Fruit fly (Drosophila melanogaster): ENCODE results near the gene Cpr67B.

Gene Cpr67B

DNA sequence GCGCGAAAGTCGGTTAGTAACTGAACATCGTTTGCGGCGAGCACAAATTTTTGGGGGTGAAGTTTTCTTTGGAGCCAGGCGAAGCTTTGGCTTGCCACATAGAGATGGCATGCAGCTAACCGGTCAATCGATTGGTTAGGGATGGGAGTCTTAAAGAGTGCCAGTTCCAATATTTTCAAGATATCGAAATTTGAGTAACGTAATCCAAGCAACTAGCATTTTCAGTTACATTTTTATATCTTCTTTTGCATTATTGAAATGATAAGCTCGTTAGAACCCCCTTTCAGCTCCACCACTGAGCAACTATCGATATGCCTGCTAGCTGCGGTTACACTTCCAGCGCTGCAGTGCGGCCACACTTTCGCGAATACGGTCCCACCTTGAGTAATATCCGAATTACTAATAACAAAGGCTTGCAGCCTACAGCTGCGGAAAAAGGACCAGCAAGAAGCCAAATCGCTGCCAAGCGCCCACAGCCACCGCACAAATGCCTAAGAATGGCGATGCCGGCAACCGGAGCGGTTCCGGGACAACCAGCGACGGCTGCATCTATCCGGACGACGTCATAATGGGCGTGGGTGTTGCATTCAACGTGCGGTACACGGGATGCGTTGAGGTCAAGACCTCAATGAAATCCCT, 22.2 kb downstream of the Cpr67B start, which contains the start of the genes Atat and Shc (continued):
- TF ChIP-seq phol (tag; optimal IDR thresholded peaks at IDR 0.05): peak; percentile 99
- no peak for TF ChIP-seq Hr39 (optimal IDR thresholded peaks at IDR 0.05)
- TF ChIP-seq CG3995 (GFP tag; optimal IDR thresholded peaks at IDR 0.05): peak; percentile 88
- TF ChIP-seq CG5180 (GFP tag; optimal IDR thresholded peaks at IDR 0.05): peak; percentile 83
- TF ChIP-seq gsb (GFP tag; IDR thresholded peaks at IDR 0.05): peak; percentile 99
- peak; percentile 99 for TF ChIP-seq ERR (GFP tag; optimal IDR thresholded peaks at IDR 0.05)
- peak; percentile 98 for TF ChIP-seq CG31224 (GFP tag; IDR thresholded peaks at IDR 0.05)
- TF ChIP-seq CG4404 (GFP tag; IDR thresholded peaks at IDR 0.05): peak; percentile 100
- TF ChIP-seq CG14667 (GFP tag; IDR thresholded peaks at IDR 0.05): peak; percentile 100
- peak; percentile 99 for TF ChIP-seq H2.0 (GFP tag; IDR thresholded peaks at IDR 0.05)
- peak; percentile 92 for TF ChIP-seq Asciz (GFP tag; optimal IDR thresholded peaks at IDR 0.05)
- TF ChIP-seq nerfin-2 (GFP tag; IDR thresholded peaks at IDR 0.05; ENCODE audit: partially characterized antibody): peak; percentile 77
- TF ChIP-seq CG13775 (GFP tag; optimal IDR thresholded peaks at IDR 0.05): peak; percentile 99
- peak; percentile 99 for TF ChIP-seq repo (GFP tag; optimal IDR thresholded peaks at IDR 0.05)
- peak; percentile 100 for TF ChIP-seq CG14441 (GFP tag; IDR thresholded peaks at IDR 0.05)
- TF ChIP-seq jigr1 (GFP tag; IDR thresholded peaks at IDR 0.05): peak; percentile 100
- peak; percentile 96 for TF ChIP-seq CG3163 (GFP tag; optimal IDR thresholded peaks at IDR 0.05)
- TF ChIP-seq ranshi (GFP tag; IDR thresholded peaks at IDR 0.05): peak; percentile 100
- peak; percentile 100 for TF ChIP-seq Ptx1 (GFP tag; IDR thresholded peaks at IDR 0.05)
- TF ChIP-seq tll (GFP tag; optimal IDR thresholded peaks at IDR 0.05): peak; percentile 50 to 94
- TF ChIP-seq slp2 (GFP tag; optimal IDR thresholded peaks at IDR 0.05): peak; percentile 99
- TF ChIP-seq insv (GFP tag; optimal IDR thresholded peaks at IDR 0.05): peak; percentile 16 to 80
- peak; percentile 99 for TF ChIP-seq az2 (GFP tag; optimal IDR thresholded peaks at IDR 0.05)
- TF ChIP-seq CG11085 (GFP tag; IDR thresholded peaks at IDR 0.05): peak; percentile 100
- TF ChIP-seq HLH54F (GFP tag; optimal IDR thresholded peaks at IDR 0.05): peak; percentile 100
- TF ChIP-seq Sin3A (optimal IDR thresholded peaks at IDR 0.05): peak; percentile 100
- peak; percentile 84 for TF ChIP-seq Deaf1 (tag; optimal IDR thresholded peaks at IDR 0.05)
- TF ChIP-seq otp (GFP tag; IDR thresholded peaks at IDR 0.05): peak; percentile 99
- peak; percentile 100 for TF ChIP-seq dysf (GFP tag; IDR thresholded peaks at IDR 0.05)
- TF ChIP-seq Dref (GFP tag; IDR thresholded peaks at IDR 0.05): peak; percentile 87
- peak; percentile 93 for TF ChIP-seq CG2116 (GFP tag; optimal IDR thresholded peaks at IDR 0.05)
- peak; percentile 98 for TF ChIP-seq CG16779 (GFP tag; IDR thresholded peaks at IDR 0.05)
- peak; percentile 99 for TF ChIP-seq Max (GFP tag; optimal IDR thresholded peaks at IDR 0.05)
- TF ChIP-seq aop (GFP tag; IDR thresholded peaks at IDR 0.05): peak; percentile 98
- TF ChIP-seq Hmr (GFP tag; optimal IDR thresholded peaks at IDR 0.05): peak; percentile 99
- TF ChIP-seq CG12391 (tag; optimal IDR thresholded peaks at IDR 0.05): peak; percentile 99
- TF ChIP-seq CG31365 (tag; optimal IDR thresholded peaks at IDR 0.05): peak; percentile 87
- TF ChIP-seq CG1792 (GFP tag; optimal IDR thresholded peaks at IDR 0.05): peak; percentile 99
- TF ChIP-seq Hr3 (GFP tag; optimal IDR thresholded peaks at IDR 0.05): peak; percentile 100
- TF ChIP-seq CG15696 (tag; optimal IDR thresholded peaks at IDR 0.05): peak; percentile 99
- peak; percentile 100 for TF ChIP-seq CG32772 (GFP tag; IDR thresholded peaks at IDR 0.05)
- peak; percentile 99 for TF ChIP-seq CG6689 (GFP tag; IDR thresholded peaks at IDR 0.05)
- TF ChIP-seq CG7271 (tag; optimal IDR thresholded peaks at IDR 0.05): peak; percentile 96
- TF ChIP-seq Fer2 (tag; optimal IDR thresholded peaks at IDR 0.05): peak; percentile 99
- TF ChIP-seq ato (GFP tag; IDR thresholded peaks at IDR 0.05; ENCODE audit: partially characterized antibody): peak; percentile 59; the same call in 1 of the 2 replicates
- peak; percentile 99 for TF ChIP-seq toy (GFP tag; IDR thresholded peaks at IDR 0.05)
- TF ChIP-seq HLHmδ (GFP tag; optimal IDR thresholded peaks at IDR 0.05): no peak
- TF ChIP-seq CrebB (tag; optimal IDR thresholded peaks at IDR 0.05): peak; percentile 97
- peak; percentile 100 for TF ChIP-seq CG9876 (GFP tag; optimal IDR thresholded peaks at IDR 0.05)
- peak; percentile 96 for TF ChIP-seq knrl (GFP tag; IDR thresholded peaks at IDR 0.05; ENCODE audit: partially characterized antibody)
- TF ChIP-seq pum (GFP tag; optimal IDR thresholded peaks at IDR 0.05): peak; percentile 100
